Worm (Caenorhabditis elegans) whole organism, L4 larva: ENCODE results near the gene C04B4.2.

ENCODE experiments used
- Y105C5A.15 ChIP-seq: fragments of 200-800 bp; sonication (Bioruptor generic); IDR thresholded peaks from 2 replicates; pipeline ENCODE4 v1.3.6; 2022; ENCODE audit warnings: missing genetic modification characterization, missing compliant biosample characterization
- ZK337.2 ChIP-seq: fragments of 200-800 bp; sonication (Bioruptor generic); IDR thresholded peaks from 2 replicates; pipeline ENCODE4 v1.3.6; 2022; ENCODE audit warnings: missing genetic modification reagents, missing genetic modification characterization, missing compliant biosample characterization
- aha-1 ChIP-seq: fragments of 150-350 bp; peaks from one replicate; lab custom pipeline; 2014; ENCODE audit warnings: missing biosample characterization, missing genetic modification characterization
- aly-2 ChIP-seq: sonication (generic microtip); optimal IDR thresholded peaks from 2 replicates; lab custom pipeline; 2018; ENCODE audit warnings: missing biosample characterization, missing genetic modification characterization
- ceh-28 ChIP-seq: fragments of 150-350 bp; optimal IDR thresholded peaks from 2 replicates; lab custom pipeline; 2014; ENCODE audit warnings: missing biosample characterization, missing genetic modification reagents, missing genetic modification characterization
- ceh-32 ChIP-seq: sonication (generic microtip); optimal IDR thresholded peaks from 2 replicates; lab custom pipeline; 2016; ENCODE audit warnings: mild to moderate bottlenecking, missing genetic modification characterization, missing compliant biosample characterization; ENCODE audit not compliant: poor library complexity
- ceh-62 ChIP-seq: sonication (generic microtip); optimal IDR thresholded peaks from 2 replicates; lab custom pipeline; 2017; ENCODE audit warnings: missing biosample characterization, missing genetic modification characterization
- ctbp-1 ChIP-seq: fragments of 200-800 bp; sonication (Bioruptor generic); IDR thresholded peaks from 2 replicates; pipeline ENCODE4 v1.3.6; 2022; ENCODE audit warnings: missing genetic modification reagents, missing genetic modification characterization, missing compliant biosample characterization
- daf-16 ChIP-seq, 3 experiments: sonication (generic microtip); optimal IDR thresholded peaks; 2 replicates each; lab custom pipeline; 2016 to 2017; ENCODE audit warnings: missing genetic modification characterization in 3 of 3, missing genetic modification reagents in 3 of 3, mild to moderate bottlenecking in 2 of 3, missing compliant biosample characterization in 2 of 3, missing biosample characterization in 1 of 3, moderate library complexity in 1 of 3
- dmd-6 ChIP-seq: fragments of 200-800 bp; sonication (Bioruptor generic); IDR thresholded peaks from 2 replicates; pipeline ENCODE4 v1.3.6; 2022; ENCODE audit warnings: missing genetic modification reagents, missing genetic modification characterization, missing compliant biosample characterization
- dpl-1 ChIP-seq: fragments of 150-350 bp; optimal IDR thresholded peaks from 2 replicates; lab custom pipeline; 2014; ENCODE audit warnings: missing biosample characterization, missing genetic modification reagents, missing genetic modification characterization
- dve-1 ChIP-seq: sonication (generic microtip); optimal IDR thresholded peaks from 2 replicates; lab custom pipeline; 2017; ENCODE audit warnings: antibody characterized with exemption, mild to moderate bottlenecking, missing genetic modification characterization, missing compliant biosample characterization; ENCODE audit not compliant: insufficient read depth
- egl-27 ChIP-seq: sonication (generic microtip); optimal IDR thresholded peaks from 3 replicates; lab custom pipeline; 2017; ENCODE audit warnings: missing biosample characterization, missing genetic modification reagents, missing genetic modification characterization
- fkh-10 ChIP-seq: fragments of 150-350 bp; optimal IDR thresholded peaks from 2 replicates; lab custom pipeline; 2014; ENCODE audit warnings: missing biosample characterization, missing genetic modification reagents, missing genetic modification characterization
- hif-1 ChIP-seq, 2 experiments: sonication (generic microtip); optimal IDR thresholded peaks; 2 replicates each; lab custom pipeline; 2016 to 2017; ENCODE audit warnings: missing compliant biosample characterization in 2 of 2, missing genetic modification characterization in 2 of 2, missing genetic modification reagents in 2 of 2, missing genotype in 2 of 2, mild to moderate bottlenecking in 1 of 2
- hlh-11 ChIP-seq: fragments of 200-800 bp; sonication (Bioruptor generic); optimal IDR thresholded peaks from 2 replicates; lab custom pipeline; 2018; ENCODE audit warnings: mild to moderate bottlenecking, missing genetic modification characterization, missing compliant biosample characterization
- hlh-30 ChIP-seq: sonication (generic microtip); optimal IDR thresholded peaks from 2 replicates; lab custom pipeline; 2017; ENCODE audit warnings: antibody characterized with exemption, mild to moderate bottlenecking, missing genetic modification characterization, missing compliant biosample characterization; ENCODE audit not compliant: insufficient read depth
- lin-1 ChIP-seq: fragments of 200-800 bp; sonication (Bioruptor generic); IDR thresholded peaks from 2 replicates; pipeline ENCODE4 v1.3.6; 2022; ENCODE audit warnings: missing genetic modification reagents, missing genetic modification characterization, missing compliant biosample characterization
- lin-29 ChIP-seq: fragments of 200-800 bp; sonication (Bioruptor generic); IDR thresholded peaks from 2 replicates; pipeline ENCODE4 v1.3.6; 2022; ENCODE audit warnings: missing genetic modification reagents, missing genetic modification characterization, missing compliant biosample characterization
- madf-9 ChIP-seq: fragments of 200-800 bp; sonication (Bioruptor generic); conservative IDR thresholded peaks from 2 replicates; pipeline ENCODE4 v1.3.6; 2022; ENCODE audit warnings: missing genetic modification reagents, missing genetic modification characterization, missing compliant biosample characterization
- mdl-1 ChIP-seq, 2 experiments: fragments of 150-350 bp in 1 of 2; sonication (generic microtip) in 1 of 2; optimal IDR thresholded peaks; 2 replicates each; lab custom pipeline; 2014 to 2017; ENCODE audit warnings: missing biosample characterization in 2 of 2, missing genetic modification characterization in 2 of 2
- mdt-29 ChIP-seq: fragments of 200-800 bp; sonication (Bioruptor generic); IDR thresholded peaks from 2 replicates; pipeline ENCODE4 v1.3.6; 2022; ENCODE audit warnings: missing genetic modification reagents, missing genetic modification characterization, missing compliant biosample characterization
- nhr-237 ChIP-seq: sonication (generic microtip); optimal IDR thresholded peaks from 2 replicates; lab custom pipeline; 2017; ENCODE audit warnings: missing biosample characterization, missing genetic modification characterization
- nhr-28 ChIP-seq: fragments of 150-350 bp; optimal IDR thresholded peaks from 2 replicates; lab custom pipeline; 2014; ENCODE audit warnings: missing biosample characterization, missing genetic modification characterization
- nhr-48 ChIP-seq: sonication (generic microtip); optimal IDR thresholded peaks from 2 replicates; lab custom pipeline; 2016; ENCODE audit warnings: mild to moderate bottlenecking, missing genetic modification characterization, missing compliant biosample characterization
- nhr-6 ChIP-seq: fragments of 150-350 bp; optimal IDR thresholded peaks from 2 replicates; lab custom pipeline; 2014; ENCODE audit warnings: missing biosample characterization, missing genetic modification characterization
- nhr-77 ChIP-seq: fragments of 150-350 bp; optimal IDR thresholded peaks from 2 replicates; lab custom pipeline; 2014; ENCODE audit warnings: missing biosample characterization, missing genetic modification characterization
- pqm-1 ChIP-seq: sonication (generic microtip); optimal IDR thresholded peaks from 2 replicates; lab custom pipeline; 2017; ENCODE audit warnings: missing biosample characterization, missing genetic modification characterization
- tra-1 ChIP-seq: fragments of 200-800 bp; sonication (Bioruptor generic); IDR thresholded peaks from 2 replicates; pipeline ENCODE4 v1.3.6; 2022; ENCODE audit warnings: missing genetic modification reagents, missing genetic modification characterization, missing compliant biosample characterization
- unc-62 ChIP-seq, 3 experiments: fragments of 150-350 bp in 1 of 3; sonication (generic microtip); optimal IDR thresholded peaks in 2 of 3; peaks in 1 of 3; 1 replicate in 1 of 3; 2 replicates in 2 of 3; lab custom pipeline; 2014 to 2017; ENCODE audit warnings: missing biosample characterization in 3 of 3, missing genetic modification characterization in 3 of 3, missing genetic modification reagents in 3 of 3, missing genotype in 1 of 3
- zfp-3 ChIP-seq: fragments of 200-800 bp; sonication (Bioruptor generic); conservative IDR thresholded peaks from 2 replicates; pipeline ENCODE4 v1.3.6; 2022; ENCODE audit warnings: missing genetic modification reagents, missing genetic modification characterization, missing compliant biosample characterization
- ztf-7 ChIP-seq: fragments of 150-350 bp; optimal IDR thresholded peaks from 2 replicates; lab custom pipeline; 2014; ENCODE audit warnings: missing biosample characterization, missing genetic modification characterization

The C04B4.2 gene

ce11 chrX:12282911-12283310 is at the start of gene C04B4.2:
C04B4.2 (plus strand) TSS chrX:12283281.
- TF ChIP-seq ctbp-1 (GFP tag; lab: Robert Waterston, UW), result no peak
- no peak for TF ChIP-seq nhr-48 (tag; lab: Kevin White, UChicago)
- TF ChIP-seq, all 104 proteins: peak for 0

ce11 chrX:12234424-12234823 is 48.7 kb upstream of the C04B4.2 start:
- TF ChIP-seq dpl-1 (GFP tag; lab: Kevin White, UChicago) (no peak), mdl-1 (tag; optimal IDR thresholded peaks at IDR 0.05; lab: Kevin White, UChicago) (peak in 1 of 2 experiments; percentile 47), dve-1 (tag; lab: Kevin White, UChicago) (peak; percentile 28), aha-1 (peak; percentile 5), nhr-6 (peak; percentile 74), pqm-1 (tag; lab: Kevin White, UChicago) (peak; percentile 21), hlh-11 (peak; percentile 5), daf-16 (GFP tag; optimal IDR thresholded peaks at IDR 0.05; lab: Kevin White, UChicago) (no peak), daf-16 (tag; optimal IDR thresholded peaks at IDR 0.05; lab: Kevin White, UChicago) (peak; percentile 61), ztf-7 (tag; lab: Kevin White, UChicago) (no peak), nhr-28 (tag; lab: Kevin White, UChicago) (peak; percentile 16), ZK337.2 (GFP tag; lab: Robert Waterston, UW) (no peak), ceh-28 (no peak)

DNA sequence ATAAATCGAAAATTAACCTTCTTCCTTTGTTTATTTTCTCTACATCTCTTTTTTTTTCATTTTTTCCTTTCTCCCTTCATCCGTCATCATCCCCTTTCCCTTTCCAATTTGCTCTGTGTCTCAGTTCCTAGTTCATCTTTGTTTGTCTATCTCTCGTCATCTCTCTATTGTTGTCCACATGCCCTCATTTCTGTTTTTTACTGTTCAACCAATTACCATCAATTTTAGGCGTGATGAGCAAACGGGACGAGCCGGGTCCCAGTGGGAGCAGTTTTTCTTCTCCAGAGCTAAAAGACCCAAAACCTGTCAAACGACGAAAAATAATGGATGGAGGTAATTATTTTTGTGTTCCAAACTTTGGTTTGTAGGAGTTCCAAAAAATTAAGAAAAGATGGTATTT is 47.7 kb upstream of the C04B4.2 start, which contains the start of gene C23H4.6:
C23H4.6 (plus strand) TSS at position 219 of the 400 bp plus-strand sequence.
- TF ChIP-seq aha-1, result peak; percentile 92
- no peak for TF ChIP-seq madf-9 (GFP tag; lab: Robert Waterston, UW)
- peak in 1 of 2 experiments; percentile 6 for TF ChIP-seq unc-62 (GFP tag; optimal IDR thresholded peaks at IDR 0.05 in 1 of 2; lab: Kevin White, UChicago)
- no peak for TF ChIP-seq unc-62 (tag; optimal IDR thresholded peaks at IDR 0.05; lab: Kevin White, UChicago)

- TF ChIP-seq dmd-6 (GFP tag; lab: Robert Waterston, UW), result peak; percentile 51; the same call in 1 of the 2 replicates
- TF ChIP-seq nhr-77 (tag; lab: Kevin White, UChicago), result peak; percentile 38
- peak; percentile 63 for TF ChIP-seq pqm-1 (tag; lab: Kevin White, UChicago)
- no peak for TF ChIP-seq mdt-29 (GFP tag; lab: Robert Waterston, UW)
- TF ChIP-seq dve-1 (tag; lab: Kevin White, UChicago), result peak; percentile 5
- TF ChIP-seq hlh-11, result peak; percentile 24
- no peak for TF ChIP-seq daf-16 (GFP tag; optimal IDR thresholded peaks at IDR 0.05; lab: Kevin White, UChicago)
- TF ChIP-seq daf-16 (tag; optimal IDR thresholded peaks at IDR 0.05; lab: Kevin White, UChicago), result peak; percentile 89
- TF ChIP-seq Y105C5A.15 (GFP tag; lab: Robert Waterston, UW), result no peak
- TF ChIP-seq nhr-28 (tag; lab: Kevin White, UChicago), result peak; percentile 68
Measured at ce11 chrX:12241457-12241856, 41.6 kb upstream of the C04B4.2 start, which contains the start of gene cest-3. cest-3 (plus strand) TSS chrX:12241646.

- TF ChIP-seq lin-29 (GFP tag; lab: Robert Waterston, UW) (no peak), aha-1 (no peak), ceh-32 (tag; lab: Kevin White, UChicago) (no peak), nhr-28 (tag; lab: Kevin White, UChicago) (peak; percentile 67), nhr-6 (no peak), lin-1 (GFP tag; lab: Robert Waterston, UW) (no peak), tra-1 (no peak), egl-27 (tag; lab: Kevin White, UChicago) (no peak), zfp-3 (GFP tag; lab: Robert Waterston, UW) (no peak), nhr-77 (tag; lab: Kevin White, UChicago) (peak; percentile 49), fkh-10 (no peak), dmd-6 (GFP tag; lab: Robert Waterston, UW) (peak; percentile 69), daf-16 (GFP tag; optimal IDR thresholded peaks at IDR 0.05; lab: Kevin White, UChicago) (no peak), daf-16 (tag; optimal IDR thresholded peaks at IDR 0.05; lab: Kevin White, UChicago) (peak; percentile 57), hif-1 (tag; optimal IDR thresholded peaks at IDR 0.05; lab: Kevin White, UChicago) (no peak), aly-2 (tag; lab: Kevin White, UChicago) (no peak), ceh-62 (tag; lab: Kevin White, UChicago) (no peak), dve-1 (tag; lab: Kevin White, UChicago) (peak; percentile 54), nhr-237 (tag; lab: Kevin White, UChicago) (no peak), hlh-30 (tag; lab: Kevin White, UChicago) (peak; percentile 47), hlh-11 (peak; percentile 42)
Measured at ce11 chrX:12242902-12243301, 40.2 kb upstream of the C04B4.2 start.
